Worm (Caenorhabditis elegans): ENCODE results near the gene smu-2.

The smu-2 gene

ce11 chrII:3502520-3503323 lies 20.5 kb downstream of the smu-2 start, which contains the start of the genes col-71 and Y49F6B.2 (continued):
- TF ChIP-seq Y95B8A.8 (GFP tag; IDR thresholded peaks at IDR 0.05), result no peak
- TF ChIP-seq aptf-3 (GFP tag; IDR thresholded peaks at IDR 0.05), result no peak
- TF ChIP-seq B0336.3 (GFP tag; IDR thresholded peaks at IDR 0.05), result no peak; the same call in 1 of the 2 replicates
- no peak for TF ChIP-seq ets-4 (GFP tag; optimal IDR thresholded peaks at IDR 0.05)
- TF ChIP-seq snpc-3.4 (tag; optimal IDR thresholded peaks at IDR 0.05), result no peak
- no peak for TF ChIP-seq nhr-179 (tag; optimal IDR thresholded peaks at IDR 0.05)
- TF ChIP-seq madf-10 (tag; optimal IDR thresholded peaks at IDR 0.05), result peak; percentile 42
- TF ChIP-seq snpc-4 (GFP tag; optimal IDR thresholded peaks at IDR 0.05), result no peak
- peak in 2 of 4 experiments; percentile 19 to 34 for TF ChIP-seq snpc-4 (tag; optimal IDR thresholded peaks at IDR 0.05)
- TF ChIP-seq ztf-25 (GFP tag; IDR thresholded peaks at IDR 0.05), result 0 out of 2 replicates have a peak, but pooled peaks have one; percentile 70
- TF ChIP-seq xnd-1 (tag; optimal IDR thresholded peaks at IDR 0.05), result no peak
- TF ChIP-seq lsy-27 (tag; optimal IDR thresholded peaks at IDR 0.05; ENCODE audit: borderline replicate concordance, insufficient read depth), result no peak
- no peak for TF ChIP-seq nfyb-1 (GFP tag; IDR thresholded peaks at IDR 0.05)
- no peak for TF ChIP-seq ZK185.1 (tag; optimal IDR thresholded peaks at IDR 0.05; ENCODE audit: poor library complexity, severe bottlenecking)
- TF ChIP-seq ztf-28 (GFP tag; IDR thresholded peaks at IDR 0.05), result peak; percentile 53; the same call in 1 of the 2 replicates
- no peak for TF ChIP-seq F52B5.7 (tag; optimal IDR thresholded peaks at IDR 0.05)
- no peak for TF ChIP-seq F49E8.2 (tag; optimal IDR thresholded peaks at IDR 0.05; ENCODE audit: insufficient read depth)
- TF ChIP-seq pha-4 (tag; optimal IDR thresholded peaks at IDR 0.05), result no peak
- TF ChIP-seq ama-1 (optimal IDR thresholded peaks at IDR 0.05), result no peak
- TF ChIP-seq ama-1 (GFP tag; optimal IDR thresholded peaks at IDR 0.05), result no peak
- peak; percentile 58 for TF ChIP-seq attf-5 (GFP tag; optimal IDR thresholded peaks at IDR 0.05)
- TF ChIP-seq madf-3 (GFP tag; IDR thresholded peaks at IDR 0.05), result no peak
- TF ChIP-seq tlf-1 (GFP tag; optimal IDR thresholded peaks at IDR 0.05), result peak; percentile 18
- TF ChIP-seq snpc-1.3 (tag; optimal IDR thresholded peaks at IDR 0.05; ENCODE audit: insufficient read depth), result no peak
- no peak for TF ChIP-seq hlh-26 (GFP tag; conservative IDR thresholded peaks at IDR 0.05)
- no peak for TF ChIP-seq B0035.1 (tag; optimal IDR thresholded peaks at IDR 0.05)
- TF ChIP-seq ceh-40 (GFP tag; IDR thresholded peaks at IDR 0.05), result no peak
- TF ChIP-seq him-1 (tag; optimal IDR thresholded peaks at IDR 0.05), result no peak
- TF ChIP-seq ceh-100 (GFP tag; IDR thresholded peaks at IDR 0.05), result peak; percentile 39
- TF ChIP-seq bed-1 (GFP tag; IDR thresholded peaks at IDR 0.05), result no peak
- TF ChIP-seq die-1 (tag; optimal IDR thresholded peaks at IDR 0.05), result no peak
- TF ChIP-seq hsf-1 (GFP tag; IDR thresholded peaks at IDR 0.05), result no peak
- no peak for TF ChIP-seq mxl-1 (tag; optimal IDR thresholded peaks at IDR 0.05)
- peak; percentile 62 for TF ChIP-seq lin-54 (GFP tag; optimal IDR thresholded peaks at IDR 0.05)
- no peak for TF ChIP-seq B0261.1 (tag; optimal IDR thresholded peaks at IDR 0.05)
- no peak for TF ChIP-seq nhr-90 (tag; optimal IDR thresholded peaks at IDR 0.05)
- peak; percentile 69 for TF ChIP-seq attf-3 (GFP tag; conservative IDR thresholded peaks at IDR 0.05)
- no peak for TF ChIP-seq ztf-6 (GFP tag; IDR thresholded peaks at IDR 0.05)
- TF ChIP-seq F22D6.2 (tag; optimal IDR thresholded peaks at IDR 0.05), result peak; percentile 26
- TF ChIP-seq lin-40 (tag; optimal IDR thresholded peaks at IDR 0.05), result peak; percentile 48
- no peak for TF ChIP-seq gei-17 (GFP tag; optimal IDR thresholded peaks at IDR 0.05)
- TF ChIP-seq sea-2 (GFP tag; IDR thresholded peaks at IDR 0.05), result no peak
- TF ChIP-seq ztf-22 (GFP tag; optimal IDR thresholded peaks at IDR 0.05), result no peak
- no peak for TF ChIP-seq zim-3 (tag; optimal IDR thresholded peaks at IDR 0.05)
- peak in 2 of 3 experiments; percentile 21 to 67 for TF ChIP-seq lin-35 (GFP tag; optimal IDR thresholded peaks at IDR 0.05)
- TF ChIP-seq F23B12.7 (tag; optimal IDR thresholded peaks at IDR 0.05; ENCODE audit: insufficient read depth), result no peak
- TF ChIP-seq egrh-3 (GFP tag; IDR thresholded peaks at IDR 0.05), result 0 out of 2 replicates have a peak, but pooled peaks have one; percentile 30

Data from whole organism, young adult.